Worm (Caenorhabditis elegans) whole organism, L3 larva: ENCODE results near the gene tank-1.

Source experiments
- R02D3.7 ChIP-seq: fragments of 150-350 bp; optimal IDR thresholded peaks from 2 replicates; lab custom pipeline; 2014; ENCODE audit warnings: missing biosample characterization, missing genetic modification characterization
- ZK546.5 ChIP-seq: sonication (generic microtip); optimal IDR thresholded peaks from 2 replicates; lab custom pipeline; 2017; ENCODE audit warnings: missing biosample characterization, missing genetic modification characterization
- aly-2 ChIP-seq: fragments of 150-350 bp; optimal IDR thresholded peaks from 2 replicates; lab custom pipeline; 2014; ENCODE audit warnings: missing biosample characterization, missing genetic modification characterization
- ama-1 ChIP-seq: fragments of 150-350 bp; optimal IDR thresholded peaks from 2 replicates; lab custom pipeline; 2018
- ceh-28 ChIP-seq: fragments of 150-350 bp; optimal IDR thresholded peaks from 2 replicates; lab custom pipeline; 2014; ENCODE audit warnings: missing biosample characterization, missing genetic modification reagents, missing genetic modification characterization
- ceh-9 ChIP-seq: sonication (generic microtip); optimal IDR thresholded peaks from 2 replicates; lab custom pipeline; 2018; ENCODE audit warnings: missing biosample characterization, missing genetic modification characterization
- daf-12 ChIP-seq: fragments of 150-350 bp; optimal IDR thresholded peaks from 2 replicates; lab custom pipeline; 2014; ENCODE audit warnings: missing biosample characterization, missing genetic modification reagents, missing genetic modification characterization
- egl-27 ChIP-seq: sonication (generic microtip); optimal IDR thresholded peaks from 4 replicates; lab custom pipeline; 2017; ENCODE audit warnings: missing biosample characterization, missing genetic modification reagents, missing genetic modification characterization
- egl-5 ChIP-seq: fragments of 150-350 bp; optimal IDR thresholded peaks from 2 replicates; lab custom pipeline; 2017; ENCODE audit warnings: missing biosample characterization, missing genetic modification reagents, missing genetic modification characterization, inconsistent platforms
- elt-2 ChIP-seq: sonication (generic microtip); optimal IDR thresholded peaks from 2 replicates; lab custom pipeline; 2016; ENCODE audit warnings: missing genetic modification reagents, mild to moderate bottlenecking, missing genetic modification characterization, missing compliant biosample characterization
- elt-3 ChIP-seq, 3 experiments: fragments of 150-350 bp in 1 of 3; sonication (generic microtip) in 2 of 3; optimal IDR thresholded peaks; 2 replicates in 2 of 3; 4 replicates in 1 of 3; lab custom pipeline; 2014 to 2017; ENCODE audit warnings: missing biosample characterization in 3 of 3, missing genetic modification characterization in 3 of 3
- eor-1 ChIP-seq, 2 experiments: fragments of 150-350 bp; optimal IDR thresholded peaks; 2 replicates each; lab custom pipeline; 2014 to 2018; ENCODE audit warnings: missing biosample characterization in 2 of 2, missing genetic modification characterization in 2 of 2
- fkh-10 ChIP-seq: sonication (generic microtip); optimal IDR thresholded peaks from 2 replicates; lab custom pipeline; 2017; ENCODE audit warnings: missing biosample characterization, missing genetic modification reagents, missing genetic modification characterization
- fkh-2 ChIP-seq: fragments of 150-350 bp; optimal IDR thresholded peaks from 2 replicates; lab custom pipeline; 2014; ENCODE audit warnings: missing biosample characterization, missing genetic modification reagents, missing genetic modification characterization
- hmg-11 ChIP-seq: sonication (generic microtip); optimal IDR thresholded peaks from 2 replicates; lab custom pipeline; 2016; ENCODE audit warnings: missing genetic modification characterization, missing compliant biosample characterization
- jun-1 ChIP-seq: fragments of 150-350 bp; optimal IDR thresholded peaks from 2 replicates; lab custom pipeline; 2014; ENCODE audit warnings: missing biosample characterization, missing genetic modification reagents, missing genetic modification characterization
- lin-39 ChIP-seq: fragments of 150-350 bp; optimal IDR thresholded peaks from 2 replicates; lab custom pipeline; 2018; ENCODE audit warnings: missing biosample characterization, missing genetic modification reagents, missing genetic modification characterization
- mdl-1 ChIP-seq: fragments of 150-350 bp; optimal IDR thresholded peaks from 2 replicates; lab custom pipeline; 2014; ENCODE audit warnings: missing biosample characterization, missing genetic modification characterization
- mml-1 ChIP-seq: fragments of 150-350 bp; sonication (generic microtip); optimal IDR thresholded peaks from 3 replicates; lab custom pipeline; 2014; ENCODE audit warnings: missing biosample characterization, missing genetic modification characterization
- nhr-11 ChIP-seq: fragments of 150-350 bp; optimal IDR thresholded peaks from 2 replicates; lab custom pipeline; 2014; ENCODE audit warnings: missing biosample characterization, missing genetic modification characterization
- nhr-25 ChIP-seq: sonication (generic microtip); optimal IDR thresholded peaks from 2 replicates; lab custom pipeline; 2017; ENCODE audit warnings: missing biosample characterization, missing genetic modification characterization
- nhr-28 ChIP-seq: fragments of 150-350 bp; optimal IDR thresholded peaks from 2 replicates; lab custom pipeline; 2014; ENCODE audit warnings: missing biosample characterization, missing genetic modification characterization
- nhr-76 ChIP-seq: fragments of 150-350 bp; sonication (generic microtip); optimal IDR thresholded peaks from 5 replicates; lab custom pipeline; 2014; ENCODE audit warnings: missing biosample characterization, missing genetic modification characterization
- nhr-77 ChIP-seq: fragments of 150-350 bp; optimal IDR thresholded peaks from 2 replicates; lab custom pipeline; 2014; ENCODE audit warnings: missing biosample characterization, missing genetic modification characterization
- pha-4 ChIP-seq: fragments of 150-350 bp; optimal IDR thresholded peaks from 2 replicates; lab custom pipeline; 2014; ENCODE audit warnings: missing biosample characterization, missing genetic modification reagents, missing genetic modification characterization
- pqm-1 ChIP-seq: fragments of 150-350 bp; optimal IDR thresholded peaks from 2 replicates; lab custom pipeline; 2017; ENCODE audit warnings: missing biosample characterization, missing genetic modification characterization, inconsistent platforms
- sea-2 ChIP-seq: fragments of 150-350 bp; sonication (generic microtip); optimal IDR thresholded peaks from 4 replicates; lab custom pipeline; 2014; ENCODE audit warnings: missing biosample characterization, missing genetic modification reagents, missing genetic modification characterization
- snpc-4 ChIP-seq: fragments of 150-350 bp; optimal IDR thresholded peaks from 2 replicates; lab custom pipeline; 2014; ENCODE audit warnings: missing biosample characterization, missing genetic modification characterization
- tbx-2 ChIP-seq: sonication (generic microtip); optimal IDR thresholded peaks from 2 replicates; lab custom pipeline; 2016; ENCODE audit warnings: mild to moderate bottlenecking, missing genetic modification characterization, missing compliant biosample characterization
- unc-39 ChIP-seq: sonication (generic microtip); optimal IDR thresholded peaks from 4 replicates; lab custom pipeline; 2017; ENCODE audit warnings: missing biosample characterization, missing genetic modification characterization
- zag-1 ChIP-seq: fragments of 150-350 bp; optimal IDR thresholded peaks from 2 replicates; lab custom pipeline; 2014; ENCODE audit warnings: missing biosample characterization, missing genetic modification characterization
- ztf-11 ChIP-seq: fragments of 150-350 bp; optimal IDR thresholded peaks from 2 replicates; lab custom pipeline; 2014; ENCODE audit warnings: missing biosample characterization, missing genetic modification characterization
- ztf-4 ChIP-seq: fragments of 150-350 bp; optimal IDR thresholded peaks from 2 replicates; lab custom pipeline; 2014; ENCODE audit warnings: missing biosample characterization, missing genetic modification characterization

Gene tank-1

DNA sequence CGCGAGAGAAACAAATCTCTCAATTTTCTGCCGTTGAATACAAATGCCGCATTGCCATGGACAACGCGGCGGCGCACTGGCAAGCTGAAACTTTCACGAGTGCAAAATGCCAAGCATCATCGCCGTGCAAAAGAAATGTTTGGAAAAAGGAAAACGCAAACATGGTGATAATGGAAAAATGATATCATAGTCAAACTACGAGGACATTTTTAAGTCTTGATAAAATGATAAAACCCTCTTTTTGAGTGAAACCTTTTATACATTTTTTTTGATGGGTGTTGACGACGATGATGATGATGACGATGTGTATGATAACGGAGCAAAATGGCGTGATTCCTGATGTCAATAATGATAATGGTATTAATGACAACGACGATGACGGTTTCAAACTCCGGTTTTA lies 1.8 kb upstream of the tank-1 start:
- no peak for TF ChIP-seq ama-1 (lab: Kevin White, UChicago)
- peak; percentile 56 for TF ChIP-seq elt-2 (tag; lab: Kevin White, UChicago)

DNA sequence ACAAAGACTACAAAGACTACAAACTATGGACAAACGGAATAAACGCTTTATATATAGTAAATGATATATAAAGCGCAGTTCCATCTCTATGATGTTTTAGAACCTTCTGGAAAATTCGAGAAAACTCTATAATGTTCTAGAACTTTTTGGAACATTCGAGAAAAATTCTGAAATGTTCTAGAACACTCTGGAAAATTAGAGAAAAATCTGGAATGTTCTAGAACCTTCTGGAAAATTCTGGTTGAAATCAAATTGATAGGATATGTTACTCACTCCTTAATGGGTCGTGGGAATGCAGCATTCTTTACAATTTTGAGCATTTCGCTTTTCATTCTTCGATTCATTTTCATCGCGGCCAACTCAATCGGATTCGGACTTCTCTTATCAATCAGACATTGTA lies 7.0 kb downstream of the tank-1 start:
- TF ChIP-seq aly-2 (no peak), elt-3 (tag; optimal IDR thresholded peaks at IDR 0.05; lab: Kevin White, UChicago) (no peak), ztf-11 (no peak), tbx-2 (tag; lab: Kevin White, UChicago) (no peak), pha-4 (tag; lab: Kevin White, UChicago) (no peak), nhr-25 (no peak), mdl-1 (tag; lab: Kevin White, UChicago) (no peak), elt-2 (tag; lab: Kevin White, UChicago) (no peak), ama-1 (lab: Kevin White, UChicago) (no peak), fkh-10 (GFP tag; lab: Kevin White, UChicago) (no peak)
- TF ChIP-seq, all 47 proteins: peak for 0

DNA sequence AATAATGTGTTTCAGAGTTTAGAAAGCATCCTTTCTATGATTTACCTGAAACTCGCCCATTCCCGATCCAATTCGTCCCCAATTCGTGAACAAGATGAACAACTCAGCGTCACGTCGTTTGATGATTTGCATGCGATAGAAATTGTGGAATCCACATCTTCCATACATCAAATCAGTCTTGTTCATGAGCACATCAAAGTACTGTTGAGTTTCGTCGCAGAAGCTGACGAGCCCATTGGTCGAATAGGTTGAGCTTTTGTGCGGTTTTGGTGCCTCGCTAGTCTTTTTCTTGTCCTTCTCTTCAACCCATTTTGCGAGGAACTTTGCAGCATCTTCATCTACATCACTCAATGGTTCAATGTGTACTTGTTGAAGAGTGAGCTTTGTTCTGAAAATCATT lies 7.6 kb downstream of the tank-1 start:
- no peak for TF ChIP-seq ztf-11
- TF ChIP-seq zag-1 = no peak
- TF ChIP-seq R02D3.7 (tag; lab: Kevin White, UChicago) = no peak
- TF ChIP-seq egl-27 (tag; lab: Kevin White, UChicago) = no peak
- TF ChIP-seq ZK546.5 = no peak
- TF ChIP-seq unc-39 (tag; lab: Kevin White, UChicago) = no peak
- no peak for TF ChIP-seq jun-1 (tag; lab: Kevin White, UChicago)
- TF ChIP-seq lin-39 (tag; lab: Kevin White, UChicago) = no peak
- no peak for TF ChIP-seq snpc-4
- no peak for TF ChIP-seq nhr-11

DNA sequence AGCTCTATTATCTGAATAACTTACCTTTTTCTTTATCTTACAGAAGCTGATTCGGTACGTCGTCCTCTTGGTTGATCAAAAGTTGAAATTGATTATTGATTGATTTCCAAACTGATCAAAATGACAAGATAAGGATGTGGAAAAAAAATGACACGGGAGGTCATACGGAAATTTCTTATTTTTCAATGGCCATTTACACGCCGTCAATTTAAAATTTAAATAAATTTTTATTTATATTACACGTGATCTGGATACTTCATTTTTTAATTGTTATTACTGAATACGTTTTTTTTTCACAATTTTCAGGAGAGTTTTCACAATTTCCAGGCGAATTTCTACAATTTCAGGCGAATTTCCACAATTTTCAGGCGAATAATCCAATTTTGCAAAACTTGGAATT lies 9.6 kb downstream of the tank-1 start, which contains the start of gene Y75B7B.2:
Gene Y75B7B.2 (minus strand): TSS at position 101 of the 400 bp plus-strand sequence.
- TF ChIP-seq ceh-9 (tag; lab: Kevin White, UChicago) = no peak
- TF ChIP-seq nhr-77 = no peak
- no peak for TF ChIP-seq nhr-11
- no peak for TF ChIP-seq sea-2 (GFP tag; lab: Kevin White, UChicago)
- TF ChIP-seq ztf-4 (tag; lab: Kevin White, UChicago) = no peak
- no peak for TF ChIP-seq nhr-76 (tag; lab: Kevin White, UChicago)
- TF ChIP-seq egl-27 (tag; lab: Kevin White, UChicago) = no peak
- TF ChIP-seq egl-5 (tag; lab: Kevin White, UChicago) = no peak
- TF ChIP-seq eor-1 (tag; optimal IDR thresholded peaks at IDR 0.05; lab: Kevin White, UChicago) = no peak
- TF ChIP-seq R02D3.7 (tag; lab: Kevin White, UChicago) = no peak
- no peak for TF ChIP-seq mml-1 (tag; lab: Kevin White, UChicago)

DNA sequence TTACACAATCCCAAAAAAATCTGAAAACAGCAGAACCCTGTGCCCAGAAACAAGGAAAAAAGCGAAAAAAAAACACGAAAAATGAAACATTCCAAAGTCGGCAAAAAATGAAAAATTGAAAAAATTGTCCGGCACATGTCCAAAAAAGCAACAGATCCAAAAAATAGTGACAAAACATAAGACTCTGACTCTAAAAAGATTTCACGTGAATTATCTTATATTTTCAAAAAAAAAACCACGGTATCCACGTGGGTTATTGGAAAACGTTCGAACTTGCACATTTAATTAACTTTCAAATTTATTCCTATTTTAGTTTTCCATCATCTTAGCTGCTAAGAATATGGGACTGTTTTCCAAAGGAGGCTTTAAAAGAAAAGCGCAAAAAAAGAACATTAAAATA lies 14.9 kb downstream of the tank-1 start, which contains the start of gene Y75B7B.1:
Gene Y75B7B.1 (plus strand): TSS at position 301 of the 400 bp plus-strand sequence.
- TF ChIP-seq nhr-28 (tag; lab: Kevin White, UChicago) = no peak

DNA sequence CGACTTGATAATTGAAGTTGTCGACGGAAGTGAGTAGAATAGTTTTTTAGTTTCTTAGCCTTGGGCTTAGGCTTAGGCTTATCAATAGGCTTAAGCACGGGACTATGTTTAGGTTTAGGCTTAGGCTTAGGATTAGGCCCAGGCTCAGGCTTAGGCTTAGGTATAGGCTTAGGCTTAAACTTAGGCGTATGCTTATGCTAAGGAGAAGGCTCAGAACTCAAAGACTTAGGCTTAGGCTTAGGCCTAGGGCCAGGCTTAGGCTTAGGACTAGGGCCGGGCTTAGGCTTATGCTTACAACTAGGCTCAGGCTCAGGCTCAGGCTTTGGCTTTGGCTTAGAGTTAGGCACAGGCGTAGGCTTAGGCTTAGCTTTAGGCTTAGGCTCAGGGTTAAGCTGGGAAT lies 19.0 kb downstream of the tank-1 start:
- no peak for TF ChIP-seq ceh-28 (tag; lab: Kevin White, UChicago)
- TF ChIP-seq fkh-10 (GFP tag; lab: Kevin White, UChicago) = no peak
- TF ChIP-seq zag-1 = no peak
- no peak for TF ChIP-seq hmg-11 (tag; lab: Kevin White, UChicago)
- no peak for TF ChIP-seq ztf-4 (tag; lab: Kevin White, UChicago)
- no peak for TF ChIP-seq egl-5 (tag; lab: Kevin White, UChicago)
- no peak for TF ChIP-seq daf-12
- no peak for TF ChIP-seq fkh-2 (tag; lab: Kevin White, UChicago)
- TF ChIP-seq pqm-1 (tag; lab: Kevin White, UChicago) = no peak
